Fruit fly (Drosophila melanogaster) whole organism: Measurements from ENCODE around the gene CG31296.

ENCODE experiments used
- CG8478 ChIP-seq: fragments of >200 bp; optimal IDR thresholded peaks from 2 replicates; lab custom pipeline; 2018; ENCODE audit warnings: inconsistent platforms
- Dll ChIP-seq: fragments of >200 bp; optimal IDR thresholded peaks from 2 replicates; lab custom pipeline; 2017
- EcR ChIP-seq, 2 experiments: fragments of >200 bp; optimal IDR thresholded peaks; 2 replicates each; lab custom pipeline; 2017; ENCODE audit warnings: missing biosample characterization in 2 of 2, missing genetic modification characterization in 2 of 2, missing genetic modification reagents in 2 of 2
- pan ChIP-seq: fragments of >200 bp; optimal IDR thresholded peaks from 2 replicates; lab custom pipeline; 2017

DNA sequence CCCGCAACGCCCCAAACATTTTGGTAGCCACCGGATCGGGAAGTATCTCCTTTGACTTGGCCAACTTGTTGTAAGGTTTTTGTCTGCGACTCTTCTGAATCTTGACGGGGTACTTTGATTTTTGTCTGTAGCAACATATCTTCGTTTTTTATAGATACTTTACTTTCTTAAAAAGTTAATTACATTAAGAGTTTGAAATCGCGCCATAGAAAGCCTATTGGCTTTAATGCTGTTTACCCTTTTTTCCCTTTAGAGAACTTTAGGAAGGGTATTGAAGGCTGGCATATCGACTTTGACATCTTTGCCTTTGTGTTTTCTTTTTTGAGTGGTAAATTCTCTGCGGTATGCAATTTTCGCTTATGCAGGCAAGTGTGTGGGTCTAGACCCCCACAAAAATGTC lies 35.1 kb upstream of the CG31296 start:
- TF ChIP-seq CG8478 (lab: Kevin White, UChicago) (no peak), Dll (lab: Kevin White, UChicago) (no peak), pan (lab: Kevin White, UChicago) (no peak), EcR (GFP tag; optimal IDR thresholded peaks at IDR 0.05; lab: Kevin White, UChicago) (no peak)
